Fruit fly (Drosophila melanogaster) whole organism, prepupa: Measurements from ENCODE around the gene Pax.

Source experiments
- Blimp-1 ChIP-seq: fragments of 200-800 bp; sonication (Bioruptor generic); optimal IDR thresholded peaks from 3 replicates; lab custom pipeline; 2017; ENCODE audit warnings: missing biosample characterization, missing genetic modification characterization, mild to moderate bottlenecking, moderate library complexity, missing genetic modification reagents
- CG10631 ChIP-seq: fragments of 200-800 bp; sonication (Bioruptor generic); optimal IDR thresholded peaks from 2 replicates; lab custom pipeline; 2016; ENCODE audit warnings: missing biosample characterization, missing genetic modification characterization
- CG10669 ChIP-seq: fragments of 200-800 bp; sonication (Bioruptor generic); optimal IDR thresholded peaks from 3 replicates; lab custom pipeline; 2018; ENCODE audit warnings: missing biosample characterization, mild to moderate bottlenecking, missing genetic modification characterization, moderate library complexity
- CG11294 ChIP-seq: fragments of 200-800 bp; sonication (Bioruptor generic); IDR thresholded peaks from 2 replicates; pipeline ENCODE4 v1.3.6; 2022; ENCODE audit warnings: missing biosample characterization, missing genetic modification characterization
- CG11762 ChIP-seq: fragments of 200-800 bp; sonication (Bioruptor generic); optimal IDR thresholded peaks from 3 replicates; lab custom pipeline; 2016; ENCODE audit warnings: missing biosample characterization, missing genetic modification characterization; ENCODE audit not compliant: insufficient read depth
- CG15336 ChIP-seq: fragments of 200-800 bp; sonication (Bioruptor generic); IDR thresholded peaks from 2 replicates; pipeline ENCODE4 v1.3.6; 2022; ENCODE audit warnings: missing biosample characterization, missing genetic modification characterization
- CG1621 ChIP-seq: fragments of 200-800 bp; sonication (Bioruptor generic); optimal IDR thresholded peaks from 3 replicates; lab custom pipeline; 2018; ENCODE audit warnings: missing biosample characterization, mild to moderate bottlenecking, missing genetic modification characterization
- CG16779 ChIP-seq: fragments of 200-800 bp; sonication (Bioruptor generic); optimal IDR thresholded peaks from 3 replicates; lab custom pipeline; 2017; ENCODE audit warnings: missing biosample characterization, mild to moderate bottlenecking, missing genetic modification characterization
- CG3032 ChIP-seq: fragments of 200-800 bp; optimal IDR thresholded peaks from 2 replicates; lab custom pipeline; 2019; ENCODE audit warnings: missing biosample characterization, mild to moderate bottlenecking, missing genetic modification characterization, moderate library complexity
- CG31627 ChIP-seq: fragments of 200-800 bp; sonication (Bioruptor generic); optimal IDR thresholded peaks from 3 replicates; lab custom pipeline; 2016; ENCODE audit warnings: missing biosample characterization, missing genetic modification characterization
- CG32006 ChIP-seq: fragments of 200-800 bp; sonication (Bioruptor generic); optimal IDR thresholded peaks from 3 replicates; lab custom pipeline; 2017; ENCODE audit warnings: missing biosample characterization, mild to moderate bottlenecking, missing genetic modification characterization
- CG34406 ChIP-seq: fragments of 200-800 bp; sonication (Bioruptor generic); optimal IDR thresholded peaks from 3 replicates; lab custom pipeline; 2016; ENCODE audit warnings: missing biosample characterization, missing genetic modification characterization
- CG3919 ChIP-seq: fragments of 200-800 bp; sonication (Bioruptor generic); optimal IDR thresholded peaks from 3 replicates; lab custom pipeline; 2016; ENCODE audit warnings: missing biosample characterization, missing genetic modification characterization
- CG4318 ChIP-seq: fragments of 200-800 bp; sonication (Bioruptor generic); optimal IDR thresholded peaks from 3 replicates; lab custom pipeline; 2017; ENCODE audit warnings: missing biosample characterization, mild to moderate bottlenecking, missing genetic modification characterization
- CG6163 ChIP-seq: fragments of 200-800 bp; sonication (Bioruptor generic); IDR thresholded peaks from 3 replicates; pipeline ENCODE4 v1.3.6; 2022; ENCODE audit warnings: missing biosample characterization, missing genetic modification characterization
- CG6276 ChIP-seq: fragments of 200-800 bp; sonication (Bioruptor generic); optimal IDR thresholded peaks from 2 replicates; lab custom pipeline; 2017; ENCODE audit warnings: missing biosample characterization, mild to moderate bottlenecking, missing genetic modification characterization
- CG6792 ChIP-seq: fragments of 200-800 bp; sonication (Bioruptor generic); optimal IDR thresholded peaks from 3 replicates; lab custom pipeline; 2016; ENCODE audit warnings: missing biosample characterization, missing genetic modification characterization
- CG6808 ChIP-seq: fragments of 200-800 bp; sonication (Bioruptor generic); optimal IDR thresholded peaks from 3 replicates; lab custom pipeline; 2017; ENCODE audit warnings: missing biosample characterization, missing genetic modification characterization, mild to moderate bottlenecking, moderate library complexity, missing genetic modification reagents
- CG6854 ChIP-seq: fragments of 200-800 bp; sonication (Bioruptor generic); optimal IDR thresholded peaks from 2 replicates; lab custom pipeline; 2017; ENCODE audit warnings: missing biosample characterization, mild to moderate bottlenecking, missing genetic modification characterization
- CG7368 ChIP-seq: fragments of 200-800 bp; sonication (Bioruptor generic); optimal IDR thresholded peaks from 3 replicates; lab custom pipeline; 2016; ENCODE audit warnings: missing biosample characterization, missing genetic modification characterization
- CG8319 ChIP-seq: fragments of 200-800 bp; sonication (Bioruptor generic); optimal IDR thresholded peaks from 3 replicates; lab custom pipeline; 2016; ENCODE audit warnings: missing biosample characterization, missing genetic modification characterization
- Eip75B ChIP-seq: fragments of 200-800 bp; sonication (Bioruptor generic); optimal IDR thresholded peaks from 3 replicates; lab custom pipeline; 2016; ENCODE audit warnings: missing biosample characterization, missing genetic modification characterization
- Eip78C ChIP-seq: fragments of 200-800 bp; sonication (Bioruptor generic); peaks from one replicate; lab custom pipeline; 2016; ENCODE audit warnings: missing biosample characterization, missing genetic modification characterization
- Eip93F ChIP-seq: fragments of 200-800 bp; sonication (Bioruptor generic); optimal IDR thresholded peaks from 2 replicates; lab custom pipeline; 2016; ENCODE audit warnings: missing biosample characterization, mild to moderate bottlenecking, missing genetic modification characterization
- Ets21C ChIP-seq: fragments of 200-800 bp; sonication (Bioruptor generic); optimal IDR thresholded peaks from 3 replicates; lab custom pipeline; 2016; ENCODE audit warnings: missing biosample characterization, missing genetic modification characterization
- Ets96B ChIP-seq: fragments of 200-800 bp; optimal IDR thresholded peaks from 2 replicates; lab custom pipeline; 2019; ENCODE audit warnings: missing biosample characterization, mild to moderate bottlenecking, missing genetic modification characterization, moderate library complexity
- Gug ChIP-seq: fragments of 200-800 bp; sonication (Bioruptor generic); IDR thresholded peaks from 2 replicates; pipeline ENCODE4 v1.3.6; 2022; ENCODE audit warnings: missing biosample characterization, missing genetic modification characterization
- Hr38 ChIP-seq: sonication (Bioruptor generic); optimal IDR thresholded peaks from 2 replicates; lab custom pipeline; 2016; ENCODE audit warnings: missing biosample characterization, missing genetic modification characterization
- Hr39 ChIP-seq: fragments of 200-800 bp; sonication (Bioruptor generic); optimal IDR thresholded peaks from 2 replicates; lab custom pipeline; 2016; ENCODE audit warnings: missing biosample characterization, missing genetic modification characterization
- Hr4 ChIP-seq: fragments of 200-800 bp; sonication (Bioruptor generic); optimal IDR thresholded peaks from 3 replicates; lab custom pipeline; 2016; ENCODE audit warnings: missing biosample characterization, missing genetic modification characterization
- Lpt ChIP-seq: fragments of 200-800 bp; sonication (Bioruptor generic); optimal IDR thresholded peaks from 3 replicates; lab custom pipeline; 2016; ENCODE audit warnings: missing biosample characterization, missing genetic modification characterization
- Met ChIP-seq: fragments of 200-800 bp; sonication (Bioruptor generic); optimal IDR thresholded peaks from 3 replicates; lab custom pipeline; 2016; ENCODE audit warnings: missing biosample characterization, missing genetic modification characterization
- OdsH ChIP-seq: fragments of 200-800 bp; sonication (Bioruptor generic); optimal IDR thresholded peaks from 3 replicates; lab custom pipeline; 2016; ENCODE audit warnings: missing biosample characterization, missing genetic modification characterization
- Smox ChIP-seq: fragments of 200-800 bp; sonication (Bioruptor generic); optimal IDR thresholded peaks from 3 replicates; lab custom pipeline; 2016; ENCODE audit warnings: missing biosample characterization, missing genetic modification characterization
- Sox102F ChIP-seq: fragments of 200-800 bp; sonication (Bioruptor generic); optimal IDR thresholded peaks from 2 replicates; lab custom pipeline; 2016; ENCODE audit warnings: missing biosample characterization, mild to moderate bottlenecking, missing genetic modification characterization
- Sox15 ChIP-seq: fragments of 200-800 bp; sonication (Bioruptor generic); optimal IDR thresholded peaks from 3 replicates; lab custom pipeline; 2016; ENCODE audit warnings: missing biosample characterization, missing genetic modification characterization
- achi ChIP-seq: fragments of 200-800 bp; sonication (Bioruptor generic); optimal IDR thresholded peaks from 3 replicates; lab custom pipeline; 2016; ENCODE audit warnings: missing biosample characterization, missing genetic modification characterization
- acj6 ChIP-seq: fragments of 200-800 bp; sonication (Bioruptor generic); optimal IDR thresholded peaks from 3 replicates; lab custom pipeline; 2016; ENCODE audit warnings: missing biosample characterization, missing genetic modification characterization
- cyc ChIP-seq: fragments of 200-800 bp; sonication (Bioruptor generic); optimal IDR thresholded peaks from 3 replicates; lab custom pipeline; 2016; ENCODE audit warnings: missing biosample characterization, missing genetic modification characterization
- dac ChIP-seq: fragments of 200-800 bp; sonication (Bioruptor generic); optimal IDR thresholded peaks from 2 replicates; lab custom pipeline; 2017; ENCODE audit warnings: missing biosample characterization, mild to moderate bottlenecking, missing genetic modification characterization
- dsx ChIP-seq: fragments of 200-800 bp; optimal IDR thresholded peaks from 3 replicates; lab custom pipeline; 2019; ENCODE audit warnings: missing biosample characterization, mild to moderate bottlenecking, missing genetic modification characterization, moderate library complexity; ENCODE audit not compliant: poor library complexity, severe bottlenecking
- esn ChIP-seq: fragments of 200-800 bp; sonication (Bioruptor generic); optimal IDR thresholded peaks from 2 replicates; lab custom pipeline; 2016; ENCODE audit warnings: missing biosample characterization, mild to moderate bottlenecking, missing genetic modification characterization, moderate library complexity
- fd59A ChIP-seq: fragments of 200-800 bp; sonication (Bioruptor generic); optimal IDR thresholded peaks from 2 replicates; lab custom pipeline; 2017; ENCODE audit warnings: missing biosample characterization, mild to moderate bottlenecking, missing genetic modification characterization, missing genetic modification reagents
- fd85E ChIP-seq: fragments of 200-800 bp; sonication (Bioruptor generic); optimal IDR thresholded peaks from 3 replicates; lab custom pipeline; 2016; ENCODE audit warnings: missing biosample characterization, missing genetic modification characterization
- fkh ChIP-seq: fragments of 200-800 bp; sonication (Bioruptor generic); optimal IDR thresholded peaks from 3 replicates; lab custom pipeline; 2017; ENCODE audit warnings: missing biosample characterization, mild to moderate bottlenecking, missing genetic modification characterization, moderate library complexity
- lz ChIP-seq: fragments of 200-800 bp; sonication (Bioruptor generic); optimal IDR thresholded peaks from 3 replicates; lab custom pipeline; 2016; ENCODE audit warnings: missing biosample characterization, missing genetic modification characterization
- net ChIP-seq: fragments of 200-800 bp; sonication (Bioruptor generic); optimal IDR thresholded peaks from 3 replicates; lab custom pipeline; 2016; ENCODE audit warnings: missing biosample characterization, missing genetic modification characterization
- salr ChIP-seq, 2 experiments: fragments of 200-800 bp; sonication (Bioruptor generic); optimal IDR thresholded peaks; 3 replicates each; lab custom pipeline; 2016 to 2018; ENCODE audit warnings: missing biosample characterization in 2 of 2, missing genetic modification characterization in 2 of 2, mild to moderate bottlenecking in 1 of 2
- spab ChIP-seq: fragments of 200-800 bp; sonication (Bioruptor generic); optimal IDR thresholded peaks from 2 replicates; lab custom pipeline; 2017; ENCODE audit warnings: missing biosample characterization, mild to moderate bottlenecking, missing genetic modification characterization, missing genetic modification reagents
- ss ChIP-seq, 2 experiments: fragments of 200-800 bp; sonication (Bioruptor generic); optimal IDR thresholded peaks; 2 replicates in 1 of 2; 3 replicates in 1 of 2; lab custom pipeline; 2017 to 2018; ENCODE audit warnings: mild to moderate bottlenecking in 2 of 2, missing biosample characterization in 2 of 2, missing genetic modification characterization in 2 of 2, moderate library complexity in 1 of 2
- vri ChIP-seq: fragments of 200-800 bp; sonication (Bioruptor generic); optimal IDR thresholded peaks from 3 replicates; lab custom pipeline; 2016; ENCODE audit warnings: missing biosample characterization, mild to moderate bottlenecking, missing genetic modification characterization

The Pax gene

dm6 chr2L:19358017-19358471 is 68.4 kb downstream of the Pax start:
- TF ChIP-seq CG8319 (GFP tag; lab: Kevin White, UChicago) (peak; percentile 75), fd59A (peak; percentile 90), vri (GFP tag; lab: Kevin White, UChicago) (peak; percentile 61), salr (GFP tag; optimal IDR thresholded peaks at IDR 0.05; lab: Kevin White, UChicago) (peak; percentile 84 to 88), CG32006 (peak; percentile 97), spab (GFP tag; lab: Kevin White, UChicago) (peak; percentile 90), Ets21C (peak; percentile 62), CG31627 (peak; percentile 87), CG10669 (GFP tag; lab: Kevin White, UChicago) (peak; percentile 92), Gug (GFP tag; lab: Robert Waterston, UW) (peak; percentile 94), CG3032 (peak; percentile 89), Sox102F (peak; percentile 80), OdsH (peak; percentile 94), lz (GFP tag; lab: Kevin White, UChicago) (peak; percentile 87), CG6163 (peak; percentile 97), Smox (GFP tag; lab: Kevin White, UChicago) (peak; percentile 74), CG11762 (GFP tag; lab: Kevin White, UChicago) (peak; percentile 88), net (peak; percentile 95), dsx (peak; percentile 87), CG16779 (tag; lab: Kevin White, UChicago) (peak; percentile 84), CG7368 (GFP tag; lab: Kevin White, UChicago) (peak; percentile 86), Ets96B (peak; percentile 94), ss (GFP tag; optimal IDR thresholded peaks at IDR 0.05; lab: Kevin White, UChicago) (peak; percentile 74 to 90), Lpt (GFP tag; lab: Kevin White, UChicago) (peak; percentile 90), CG6792 (GFP tag; lab: Kevin White, UChicago) (peak; percentile 87), Eip75B (GFP tag; lab: Kevin White, UChicago) (peak; percentile 93), Blimp-1 (GFP tag; lab: Kevin White, UChicago) (no peak), fd85E (GFP tag; lab: Kevin White, UChicago) (peak; percentile 33), CG6854 (GFP tag; lab: Kevin White, UChicago) (peak; percentile 42), Eip78C (GFP tag; lab: Kevin White, UChicago) (peak; percentile 98), CG4318 (peak; percentile 92), Hr38 (GFP tag; lab: Kevin White, UChicago) (peak; percentile 64), CG1621 (tag; lab: Kevin White, UChicago) (peak; percentile 91), acj6 (peak; percentile 92), Hr4 (GFP tag; lab: Kevin White, UChicago) (peak; percentile 98), CG11294 (GFP tag; lab: Robert Waterston, UW) (peak; percentile 85), Eip93F (GFP tag; lab: Kevin White, UChicago) (no peak), Met (GFP tag; lab: Kevin White, UChicago) (peak; percentile 88), CG34406 (GFP tag; lab: Kevin White, UChicago) (peak; percentile 85), CG3919 (peak; percentile 93), Sox15 (GFP tag; lab: Kevin White, UChicago) (peak; percentile 77), CG10631 (GFP tag; lab: Kevin White, UChicago) (peak; percentile 94), dac (GFP tag; lab: Kevin White, UChicago) (peak; percentile 92), cyc (peak; percentile 87), esn (peak; percentile 88), Hr39 (GFP tag; lab: Kevin White, UChicago) (peak; percentile 88), achi (GFP tag; lab: Kevin White, UChicago) (peak; percentile 92), fkh (peak; percentile 79), CG6276 (peak; percentile 89), CG6808 (GFP tag; lab: Kevin White, UChicago) (peak; percentile 81), CG15336 (GFP tag; lab: Robert Waterston, UW) (peak; percentile 96)
